Worm (Caenorhabditis elegans): ENCODE data around the gene F53B3.6.
A peak's percentile ranks its signal among the peaks of the same experiment; 100 is the strongest.

Gene F53B3.6

DNA sequence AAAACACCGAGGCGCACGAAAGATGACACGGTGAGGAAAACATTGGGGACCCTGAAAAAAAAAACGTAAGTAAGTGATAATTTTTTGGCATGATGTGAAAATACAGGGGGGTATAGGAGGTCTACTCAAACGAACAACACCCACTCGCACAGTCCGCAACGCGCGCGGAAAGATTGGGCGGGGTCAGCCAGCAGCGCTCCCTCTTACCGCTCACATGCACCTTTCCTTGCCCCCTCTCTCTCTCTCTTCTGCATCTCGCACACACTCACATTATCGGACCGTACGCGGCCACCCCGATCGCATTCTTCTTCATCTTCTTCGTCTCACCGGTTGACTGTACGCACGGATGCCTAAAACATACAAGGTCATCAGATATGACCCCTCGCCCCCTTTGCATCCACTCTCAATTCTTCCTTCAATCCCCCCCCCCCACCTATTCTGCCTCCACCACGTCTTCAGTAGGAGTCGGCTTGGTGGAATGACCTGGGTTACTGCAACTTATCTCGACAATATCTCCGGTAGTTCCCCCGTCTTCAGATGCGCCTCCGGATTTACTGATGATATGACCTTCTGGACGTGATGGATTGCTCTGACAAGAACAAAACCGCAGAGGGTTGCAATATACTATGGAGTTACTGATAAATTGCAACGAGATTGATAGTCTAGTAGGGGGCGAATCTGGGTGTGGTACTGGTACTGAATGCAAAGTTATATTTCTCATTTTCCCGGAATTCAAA, 15.7 kb downstream of the F53B3.6 start, which contains the start of gene F53B3.5 (continued):
- TF ChIP-seq nhr-77 (tag; optimal IDR thresholded peaks at IDR 0.05) (no peak), skn-1 (tag; optimal IDR thresholded peaks at IDR 0.05) (no peak), lin-15B (tag; optimal IDR thresholded peaks at IDR 0.05) (no peak), nhr-11 (tag; optimal IDR thresholded peaks at IDR 0.05) (no peak), hlh-30 (tag; optimal IDR thresholded peaks at IDR 0.05; ENCODE audit: insufficient read depth) (peak; percentile 37), sdz-12 (GFP tag; optimal IDR thresholded peaks at IDR 0.05) (no peak), ceh-62 (tag; optimal IDR thresholded peaks at IDR 0.05) (no peak), dve-1 (tag; optimal IDR thresholded peaks at IDR 0.05; ENCODE audit: insufficient read depth) (no peak), zfp-3 (GFP tag; conservative IDR thresholded peaks at IDR 0.05) (no peak), nhr-76 (tag; optimal IDR thresholded peaks at IDR 0.05) (no peak), duxl-1 (tag; optimal IDR thresholded peaks at IDR 0.05; ENCODE audit: poor library complexity) (no peak), nhr-25 (tag; optimal IDR thresholded peaks at IDR 0.05; ENCODE audit: borderline replicate concordance, insufficient read depth) (peak; percentile 16), mdl-1 (tag; optimal IDR thresholded peaks at IDR 0.05) (peak in 1 of 2 experiments; percentile 1), aly-2 (tag; optimal IDR thresholded peaks at IDR 0.05) (no peak), F10B5.3 (tag; optimal IDR thresholded peaks at IDR 0.05) (no peak), mxl-3 (GFP tag; optimal IDR thresholded peaks at IDR 0.05) (peak; percentile 21), tra-1 (GFP tag; IDR thresholded peaks at IDR 0.05) (no peak)

DNA sequence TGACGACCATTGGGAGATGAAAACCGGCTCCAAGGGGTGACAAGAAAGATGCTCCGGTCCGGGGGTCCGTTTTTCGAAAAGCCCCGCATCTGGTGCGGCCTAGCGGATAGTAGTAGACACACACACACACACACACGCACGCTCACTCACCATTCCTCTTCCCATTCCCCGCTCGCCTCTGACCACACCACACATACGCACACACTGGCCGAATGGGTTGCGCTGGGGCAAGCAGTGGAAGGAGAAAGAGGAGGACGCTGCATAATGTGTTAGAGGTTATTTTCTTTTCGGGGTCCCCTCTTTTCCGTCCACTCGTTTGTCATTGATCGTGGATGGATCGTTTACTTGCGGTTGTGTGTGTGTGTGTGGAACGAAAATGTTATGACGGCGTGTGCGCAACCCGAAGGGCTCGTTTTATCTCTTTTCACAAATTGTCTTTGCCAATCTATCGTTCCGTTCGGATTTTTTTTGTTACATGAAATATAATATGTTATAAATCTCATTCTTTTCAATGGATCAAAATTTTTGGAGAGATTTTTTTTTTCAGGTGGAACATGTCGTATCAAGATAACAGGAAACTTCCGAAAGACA, 21.4 kb downstream of the F53B3.6 start, which contains the start of gene vang-1:
Gene vang-1, plus strand, starts transcription at position 541 of the 591 bp plus-strand sequence.
- no peak for TF ChIP-seq nhr-102 (tag; optimal IDR thresholded peaks at IDR 0.05)
- TF ChIP-seq mes-2 (tag; optimal IDR thresholded peaks at IDR 0.05; ENCODE audit: poor library complexity, severe bottlenecking) = peak; percentile 55
- TF ChIP-seq nhr-10 (tag; optimal IDR thresholded peaks at IDR 0.05) = no peak
- peak; percentile 37 for TF ChIP-seq rbr-2 (tag; optimal IDR thresholded peaks at IDR 0.05)
- peak; percentile 98 for TF ChIP-seq aha-1 (tag)
- TF ChIP-seq set-16 (GFP tag; IDR thresholded peaks at IDR 0.05) = peak; percentile 43
- TF ChIP-seq egl-43 (GFP tag; IDR thresholded peaks at IDR 0.05) = 0 out of 2 replicates have a peak, but pooled peaks have one; percentile 43
- TF ChIP-seq mdl-1 (tag; optimal IDR thresholded peaks at IDR 0.05) = no peak
- peak; percentile 58 for TF ChIP-seq mep-1 (tag; optimal IDR thresholded peaks at IDR 0.05)
- TF ChIP-seq D1046.2 (GFP tag; IDR thresholded peaks at IDR 0.05) = peak; percentile 74; the same call in 1 of the 2 replicates
- TF ChIP-seq hmg-1.1 (GFP tag; IDR thresholded peaks at IDR 0.05) = peak; percentile 66; the same call in 1 of the 2 replicates
- TF ChIP-seq ceh-20 (GFP tag; IDR thresholded peaks at IDR 0.05) = no peak

DNA sequence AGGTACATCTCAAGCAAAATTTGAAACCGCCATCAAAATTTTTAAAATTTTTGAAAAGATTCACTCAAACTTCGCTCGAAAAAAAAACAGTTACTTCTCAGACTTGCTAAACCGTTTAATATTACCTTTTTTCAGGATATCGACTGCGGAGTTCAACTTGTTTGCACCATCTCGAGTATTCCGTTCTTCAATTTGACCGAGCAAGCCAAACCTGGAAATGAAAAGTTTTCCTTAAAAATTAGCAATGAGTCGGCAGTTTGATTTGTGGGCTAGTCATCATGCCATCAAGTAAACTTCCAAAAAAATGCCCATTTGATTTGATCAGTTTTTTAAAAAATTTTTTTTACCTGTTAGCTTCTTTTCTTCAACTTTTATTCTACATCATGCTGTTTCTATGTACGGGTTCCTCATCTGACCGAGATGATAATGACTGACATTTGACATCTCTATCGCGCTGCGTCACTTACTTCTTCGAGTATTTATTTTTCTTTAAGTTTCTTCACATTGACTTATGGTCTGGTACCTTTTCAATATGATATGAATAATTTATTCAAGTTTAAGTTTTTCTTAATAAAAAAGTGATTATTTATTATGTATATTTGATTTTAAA, 26.1 kb downstream of the F53B3.6 start:
- TF ChIP-seq lin-39 (tag; optimal IDR thresholded peaks at IDR 0.05) (no peak), hif-1 (tag; optimal IDR thresholded peaks at IDR 0.05) (peak in 1 of 2 experiments; percentile 4), Y48G9A.11 (GFP tag; IDR thresholded peaks at IDR 0.05) (0 out of 2 replicates have a peak, but pooled peaks have one; percentile 16), zfp-3 (GFP tag; conservative IDR thresholded peaks at IDR 0.05) (peak; percentile 80), lir-3 (tag; optimal IDR thresholded peaks at IDR 0.05) (no peak), hlh-11 (tag; optimal IDR thresholded peaks at IDR 0.05) (peak; percentile 8), ceh-82 (tag; optimal IDR thresholded peaks at IDR 0.05) (no peak), egl-43 (GFP tag; IDR thresholded peaks at IDR 0.05) (no peak), ztf-7 (tag; optimal IDR thresholded peaks at IDR 0.05) (no peak), dmd-6 (GFP tag; IDR thresholded peaks at IDR 0.05) (peak; percentile 11; the same call in 1 of the 2 replicates), sdz-12 (GFP tag; optimal IDR thresholded peaks at IDR 0.05) (no peak), pha-4 (GFP tag; IDR thresholded peaks at IDR 0.05) (no peak), pha-4 (tag; optimal IDR thresholded peaks at IDR 0.05) (no peak), madf-5 (GFP tag; IDR thresholded peaks at IDR 0.05) (no peak), mep-1 (tag; optimal IDR thresholded peaks at IDR 0.05) (peak; percentile 32), nhr-48 (tag; optimal IDR thresholded peaks at IDR 0.05) (peak; percentile 12), spr-1 (tag; optimal IDR thresholded peaks at IDR 0.05) (no peak), lsy-2 (tag; optimal IDR thresholded peaks at IDR 0.05) (no peak), duxl-1 (tag; optimal IDR thresholded peaks at IDR 0.05; ENCODE audit: poor library complexity) (peak; percentile 16), nhr-237 (tag; optimal IDR thresholded peaks at IDR 0.05) (no peak), unc-39 (tag; optimal IDR thresholded peaks at IDR 0.05) (no peak), tag-97 (GFP tag; IDR thresholded peaks at IDR 0.05) (no peak)
